Fruit fly (Drosophila melanogaster): ENCODE measurements around the gene mdu.

mdu gene

DNA sequence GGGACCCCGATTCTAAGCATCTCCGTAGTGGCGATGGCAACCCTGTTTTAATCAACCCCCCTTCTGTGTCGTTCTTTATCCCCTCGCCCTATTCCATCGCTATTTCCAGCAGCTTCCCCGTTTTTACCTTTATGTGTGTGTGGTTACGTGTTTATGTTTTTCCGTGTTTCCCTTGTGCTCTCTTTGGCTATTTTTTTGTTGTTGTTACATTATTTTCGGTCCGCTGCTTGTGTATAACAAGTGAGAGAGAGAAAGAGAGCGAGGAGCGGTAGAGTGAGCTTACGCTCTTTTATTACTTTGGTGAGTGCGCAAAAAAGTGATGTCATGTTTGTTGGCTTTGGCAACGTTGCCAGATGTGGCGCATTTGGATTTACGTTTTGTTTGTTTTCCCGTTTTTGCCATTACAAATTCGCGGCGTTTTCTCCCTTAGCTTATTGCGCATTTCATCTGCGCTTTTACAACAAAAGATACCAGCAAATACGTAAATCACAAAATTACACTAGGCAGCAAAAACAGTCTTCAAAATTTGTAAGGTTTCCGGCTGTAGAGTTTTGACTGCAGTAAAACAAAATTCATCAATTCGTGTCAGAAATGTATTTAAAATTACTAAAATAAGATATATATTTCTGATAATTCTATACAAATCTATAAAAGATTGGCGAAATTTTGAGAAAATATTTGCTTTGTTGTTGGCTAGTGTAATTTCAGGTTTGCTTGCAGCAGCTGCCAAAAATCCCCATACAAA lies 26.6 kb upstream of the mdu start (continued):
- TF ChIP-seq lz (GFP tag; optimal IDR thresholded peaks at IDR 0.05): peak; percentile 23
- TF ChIP-seq Sox15 (GFP tag; optimal IDR thresholded peaks at IDR 0.05): no peak
- TF ChIP-seq CG11762 (GFP tag; optimal IDR thresholded peaks at IDR 0.05; ENCODE audit: insufficient read depth): no peak
- TF ChIP-seq Ets21C (GFP tag; optimal IDR thresholded peaks at IDR 0.05): no peak
- TF ChIP-seq CG6792 (GFP tag; optimal IDR thresholded peaks at IDR 0.05): peak; percentile 37
- peak; percentile 8 for TF ChIP-seq cyc (GFP tag; optimal IDR thresholded peaks at IDR 0.05)
- no peak for TF ChIP-seq Blimp-1 (GFP tag; optimal IDR thresholded peaks at IDR 0.05)
- no peak for TF ChIP-seq CG11294 (GFP tag; IDR thresholded peaks at IDR 0.05)
- peak; percentile 46 for TF ChIP-seq acj6 (GFP tag; optimal IDR thresholded peaks at IDR 0.05)
- peak; percentile 23 for TF ChIP-seq OdsH (GFP tag; optimal IDR thresholded peaks at IDR 0.05)
- no peak for TF ChIP-seq CG4318 (GFP tag; optimal IDR thresholded peaks at IDR 0.05)
- peak; percentile 3 for TF ChIP-seq Ets96B (tag; optimal IDR thresholded peaks at IDR 0.05)
- no peak for TF ChIP-seq fd85E (GFP tag; optimal IDR thresholded peaks at IDR 0.05)
- no peak for TF ChIP-seq Hr38 (GFP tag; optimal IDR thresholded peaks at IDR 0.05)

DNA sequence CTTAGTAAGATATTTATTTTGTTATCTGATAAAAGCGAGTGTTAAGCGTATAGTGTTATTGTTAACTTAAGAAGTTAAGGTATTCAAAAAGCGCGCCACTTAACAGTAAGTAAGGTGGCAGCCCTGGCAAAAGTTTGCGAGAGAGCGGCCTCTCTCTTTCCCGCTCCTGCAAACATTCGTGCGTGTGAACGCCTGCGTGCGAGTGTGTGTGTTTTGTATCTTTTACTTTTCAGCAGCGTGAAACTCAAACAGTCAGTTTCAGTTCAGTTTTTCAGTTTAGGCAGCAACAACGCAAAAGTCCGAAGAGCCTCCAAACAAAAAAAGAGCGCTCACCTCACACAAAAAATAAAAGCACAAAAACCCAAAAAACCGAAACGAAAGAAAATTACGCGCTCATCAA lies 25.6 kb upstream of the mdu start:
- TF ChIP-seq Eip78C (GFP tag) (peak; percentile 55), CG1621 (tag; optimal IDR thresholded peaks at IDR 0.05) (no peak), CG15336 (GFP tag; IDR thresholded peaks at IDR 0.05) (no peak), CG31627 (GFP tag; optimal IDR thresholded peaks at IDR 0.05) (no peak), CG8119 (GFP tag; IDR thresholded peaks at IDR 0.05) (0 out of 3 replicates have a peak, but pooled peaks have one; percentile 13), eg (GFP tag; IDR thresholded peaks at IDR 0.05) (peak; percentile 63; the same call in 2 of the 3 replicates), vri (GFP tag; optimal IDR thresholded peaks at IDR 0.05) (peak; percentile 29), CG16779 (tag; optimal IDR thresholded peaks at IDR 0.05) (peak; percentile 2), fd85E (GFP tag; optimal IDR thresholded peaks at IDR 0.05) (no peak), Eip75B (GFP tag; optimal IDR thresholded peaks at IDR 0.05) (peak; percentile 17), CG34406 (GFP tag; optimal IDR thresholded peaks at IDR 0.05) (no peak), dsx (GFP tag; optimal IDR thresholded peaks at IDR 0.05; ENCODE audit: poor library complexity, severe bottlenecking) (peak; percentile 14), Met (GFP tag; optimal IDR thresholded peaks at IDR 0.05) (no peak), CG6163 (GFP tag; IDR thresholded peaks at IDR 0.05) (peak; percentile 44; the same call in 2 of the 3 replicates), CG6854 (GFP tag; optimal IDR thresholded peaks at IDR 0.05) (peak; percentile 42), pdm3 (GFP tag; optimal IDR thresholded peaks at IDR 0.05) (no peak), ss (GFP tag; optimal IDR thresholded peaks at IDR 0.05) (peak in 1 of 2 experiments; percentile 7), Hr4 (GFP tag; optimal IDR thresholded peaks at IDR 0.05) (no peak), Sox102F (GFP tag; optimal IDR thresholded peaks at IDR 0.05) (peak; percentile 22)

DNA sequence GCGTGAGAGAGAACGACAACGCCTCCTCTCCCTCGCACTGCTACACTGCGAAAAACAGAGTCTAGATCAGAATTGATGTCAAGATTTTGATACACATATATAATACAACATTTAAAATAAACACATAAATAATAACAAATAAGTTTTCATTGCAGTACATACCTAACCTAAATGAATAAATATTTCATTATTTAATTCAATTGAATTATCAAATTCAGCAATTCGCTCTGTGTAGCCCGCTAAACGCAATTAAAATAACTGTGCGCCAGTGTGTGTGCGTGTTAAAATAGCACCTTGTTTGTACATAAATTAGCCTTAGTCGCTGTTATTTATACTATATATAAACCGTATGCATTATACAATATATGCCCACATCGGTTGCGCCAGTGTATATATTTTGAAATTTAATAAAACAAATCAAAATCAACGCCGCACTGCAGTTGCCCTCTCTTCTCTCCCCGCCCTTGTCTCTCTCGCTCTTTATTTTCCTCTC lies 24.7 kb upstream of the mdu start:
- TF ChIP-seq vri (GFP tag; optimal IDR thresholded peaks at IDR 0.05) (peak; percentile 85), Eip93F (GFP tag; optimal IDR thresholded peaks at IDR 0.05) (peak; percentile 73), salr (GFP tag; optimal IDR thresholded peaks at IDR 0.05) (peak; percentile 72 to 91), Eip78C (GFP tag) (peak; percentile 99), CG32006 (GFP tag; optimal IDR thresholded peaks at IDR 0.05) (peak; percentile 96), CG11762 (GFP tag; optimal IDR thresholded peaks at IDR 0.05; ENCODE audit: insufficient read depth) (peak; percentile 88), CG6854 (GFP tag; optimal IDR thresholded peaks at IDR 0.05) (peak; percentile 63), CG6808 (GFP tag; optimal IDR thresholded peaks at IDR 0.05) (peak; percentile 87), Eip75B (GFP tag; optimal IDR thresholded peaks at IDR 0.05) (peak; percentile 91), Sox14 (GFP tag; optimal IDR thresholded peaks at IDR 0.05) (peak; percentile 86), Ets21C (GFP tag; optimal IDR thresholded peaks at IDR 0.05) (peak; percentile 76), CG6163 (GFP tag; IDR thresholded peaks at IDR 0.05) (peak; percentile 96), Sox15 (GFP tag; optimal IDR thresholded peaks at IDR 0.05) (peak; percentile 88), dac (GFP tag; optimal IDR thresholded peaks at IDR 0.05) (peak; percentile 87), Lpt (GFP tag; optimal IDR thresholded peaks at IDR 0.05) (peak; percentile 91), fd59A (GFP tag; optimal IDR thresholded peaks at IDR 0.05) (peak; percentile 85), achi (GFP tag; optimal IDR thresholded peaks at IDR 0.05) (peak; percentile 92), CG1621 (tag; optimal IDR thresholded peaks at IDR 0.05) (peak; percentile 82), CG8319 (GFP tag; optimal IDR thresholded peaks at IDR 0.05) (peak; percentile 87), CG8632 (GFP tag; optimal IDR thresholded peaks at IDR 0.05) (peak; percentile 93), svp (GFP tag) (peak; percentile 97), OdsH (GFP tag; optimal IDR thresholded peaks at IDR 0.05) (peak; percentile 94), dsx (GFP tag; optimal IDR thresholded peaks at IDR 0.05; ENCODE audit: poor library complexity, severe bottlenecking) (peak; percentile 90), fkh (GFP tag; optimal IDR thresholded peaks at IDR 0.05) (peak; percentile 81), fd85E (GFP tag; optimal IDR thresholded peaks at IDR 0.05) (peak; percentile 76), Hr39 (GFP tag; optimal IDR thresholded peaks at IDR 0.05) (peak; percentile 75)
